Worm (Caenorhabditis elegans) whole organism, L1 larva: ENCODE data around the gene C18A11.3.
A peak's percentile ranks its signal among the peaks of the same experiment; 100 is the strongest.

Experiments used
- Y116A8C.19 ChIP-seq: sonication (generic microtip); optimal IDR thresholded peaks from 2 replicates; lab custom pipeline; 2016; ENCODE audit warnings: missing compliant biosample characterization, missing genetic modification characterization, borderline replicate concordance
- aly-2 ChIP-seq: fragments of 150-350 bp; optimal IDR thresholded peaks from 2 replicates; lab custom pipeline; 2014; ENCODE audit warnings: missing biosample characterization, missing genetic modification characterization
- ama-1 ChIP-seq: fragments of 150-350 bp; optimal IDR thresholded peaks from 2 replicates; lab custom pipeline; 2014
- blmp-1 ChIP-seq: fragments of 150-350 bp; optimal IDR thresholded peaks from 2 replicates; lab custom pipeline; 2014; ENCODE audit warnings: missing biosample characterization, missing genetic modification characterization
- ceh-88 ChIP-seq: fragments of 200-800 bp; sonication (Bioruptor generic); IDR thresholded peaks from 2 replicates; pipeline ENCODE4 v1.3.6; 2022; ENCODE audit warnings: missing genetic modification characterization, missing compliant biosample characterization
- ceh-90 ChIP-seq: sonication (generic microtip); optimal IDR thresholded peaks from 2 replicates; lab custom pipeline; 2016; ENCODE audit warnings: missing genetic modification characterization, missing compliant biosample characterization
- ces-1 ChIP-seq: fragments of 150-350 bp; optimal IDR thresholded peaks from 2 replicates; lab custom pipeline; 2014; ENCODE audit warnings: missing biosample characterization, missing genetic modification reagents, missing genetic modification characterization
- dpl-1 ChIP-seq, 3 experiments: fragments of 150-350 bp in 2 of 3; sonication (generic microtip) in 1 of 3; optimal IDR thresholded peaks; 2 replicates each; lab custom pipeline; 2014 to 2017; ENCODE audit warnings: missing biosample characterization in 3 of 3, missing genetic modification characterization in 3 of 3, missing genetic modification reagents in 3 of 3
- dsc-1 ChIP-seq: sonication (generic microtip); optimal IDR thresholded peaks from 2 replicates; lab custom pipeline; 2016; ENCODE audit warnings: mild to moderate bottlenecking, missing genetic modification characterization, missing compliant biosample characterization
- efl-3 ChIP-seq: fragments of 200-800 bp; sonication (Bioruptor generic); optimal IDR thresholded peaks from 2 replicates; lab custom pipeline; 2018; ENCODE audit warnings: mild to moderate bottlenecking, missing genetic modification characterization, missing compliant biosample characterization
- egl-27 ChIP-seq, 2 experiments: fragments of 150-350 bp in 1 of 2; sonication (generic microtip); optimal IDR thresholded peaks; 3 replicates each; lab custom pipeline; 2017 to 2018; ENCODE audit warnings: missing biosample characterization in 2 of 2, missing genetic modification characterization in 2 of 2, missing genetic modification reagents in 2 of 2
- elt-2 ChIP-seq: sonication (generic microtip); optimal IDR thresholded peaks from 2 replicates; lab custom pipeline; 2016; ENCODE audit warnings: missing genetic modification characterization, mild to moderate bottlenecking, inconsistent platforms, missing compliant biosample characterization, missing genetic modification reagents
- elt-3 ChIP-seq, 6 experiments: fragments of 150-350 bp in 1 of 6; sonication (generic microtip); optimal IDR thresholded peaks; 2 replicates each; lab custom pipeline; 2017 to 2018; ENCODE audit warnings: missing biosample characterization in 6 of 6, missing genetic modification characterization in 6 of 6, inconsistent platforms in 1 of 6
- ets-5 ChIP-seq: fragments of 200-800 bp; sonication (Bioruptor generic); IDR thresholded peaks from 2 replicates; pipeline ENCODE4 v1.3.6; 2022; ENCODE audit warnings: missing genetic modification characterization, missing compliant biosample characterization
- fkh-10 ChIP-seq: sonication (generic microtip); optimal IDR thresholded peaks from 2 replicates; lab custom pipeline; 2017; ENCODE audit warnings: missing biosample characterization, missing genetic modification reagents, missing genetic modification characterization
- fkh-8 ChIP-seq: sonication (generic microtip); optimal IDR thresholded peaks from 2 replicates; lab custom pipeline; 2016; ENCODE audit warnings: mild to moderate bottlenecking, missing genetic modification characterization, missing compliant biosample characterization
- fos-1 ChIP-seq: fragments of 150-350 bp; optimal IDR thresholded peaks from 2 replicates; lab custom pipeline; 2014; ENCODE audit warnings: missing biosample characterization, missing genetic modification characterization
- hlh-17 ChIP-seq: fragments of 200-800 bp; sonication (Bioruptor generic); optimal IDR thresholded peaks from 2 replicates; lab custom pipeline; 2018; ENCODE audit warnings: missing genetic modification characterization, mild to moderate bottlenecking, missing compliant biosample characterization, moderate library complexity, borderline replicate concordance
- hpl-2 ChIP-seq: fragments of 150-350 bp; optimal IDR thresholded peaks from 2 replicates; lab custom pipeline; 2014; ENCODE audit warnings: missing biosample characterization, missing genetic modification reagents, missing genetic modification characterization
- irx-1 ChIP-seq: sonication (generic microtip); optimal IDR thresholded peaks from 2 replicates; lab custom pipeline; 2016; ENCODE audit warnings: missing genetic modification characterization, missing compliant biosample characterization
- isw-1 ChIP-seq: fragments of 200-800 bp; sonication (Bioruptor generic); IDR thresholded peaks from 2 replicates; pipeline ENCODE4 v1.3.6; 2022; ENCODE audit warnings: missing genetic modification characterization, missing compliant biosample characterization
- jun-1 ChIP-seq: fragments of 150-350 bp; optimal IDR thresholded peaks from 2 replicates; lab custom pipeline; 2014; ENCODE audit warnings: missing biosample characterization, missing genetic modification reagents, missing genetic modification characterization
- lin-14 ChIP-seq: fragments of 200-800 bp; sonication (Bioruptor generic); optimal IDR thresholded peaks from 2 replicates; lab custom pipeline; 2018; ENCODE audit warnings: mild to moderate bottlenecking, missing genetic modification characterization, moderate library complexity, missing compliant biosample characterization
- lin-35 ChIP-seq, 2 experiments: fragments of 150-350 bp; optimal IDR thresholded peaks; 2 replicates each; lab custom pipeline; 2014; ENCODE audit warnings: missing biosample characterization in 2 of 2, missing genetic modification characterization in 2 of 2, missing genetic modification reagents in 2 of 2
- lin-39 ChIP-seq: fragments of 150-350 bp; optimal IDR thresholded peaks from 2 replicates; lab custom pipeline; 2014; ENCODE audit warnings: missing biosample characterization, missing genetic modification reagents, missing genetic modification characterization
- lsy-2 ChIP-seq, 2 experiments: fragments of 150-350 bp; optimal IDR thresholded peaks; 2 replicates each; lab custom pipeline; 2014; ENCODE audit warnings: missing biosample characterization in 2 of 2, missing genetic modification characterization in 2 of 2
- mep-1 ChIP-seq: fragments of 150-350 bp; optimal IDR thresholded peaks from 2 replicates; lab custom pipeline; 2014; ENCODE audit warnings: missing biosample characterization, missing genetic modification characterization
- nhr-12 ChIP-seq: sonication (generic microtip); optimal IDR thresholded peaks from 2 replicates; lab custom pipeline; 2017; ENCODE audit warnings: missing biosample characterization, missing genetic modification characterization
- nhr-20 ChIP-seq: sonication (generic microtip); optimal IDR thresholded peaks from 2 replicates; lab custom pipeline; 2016; ENCODE audit warnings: mild to moderate bottlenecking, missing genetic modification characterization, missing compliant biosample characterization
- nhr-237 ChIP-seq: fragments of 150-350 bp; optimal IDR thresholded peaks from 2 replicates; lab custom pipeline; 2014; ENCODE audit warnings: missing biosample characterization, missing genetic modification characterization
- nhr-28 ChIP-seq: fragments of 150-350 bp; optimal IDR thresholded peaks from 2 replicates; lab custom pipeline; 2014; ENCODE audit warnings: missing biosample characterization, missing genetic modification characterization
- nhr-47 ChIP-seq: sonication (generic microtip); optimal IDR thresholded peaks from 2 replicates; lab custom pipeline; 2016; ENCODE audit warnings: mild to moderate bottlenecking, missing genetic modification characterization, moderate library complexity, missing compliant biosample characterization
- nhr-71 ChIP-seq: sonication (generic microtip); optimal IDR thresholded peaks from 2 replicates; lab custom pipeline; 2016; ENCODE audit warnings: mild to moderate bottlenecking, missing genetic modification characterization, moderate library complexity, missing compliant biosample characterization
- nhr-76 ChIP-seq: sonication (generic microtip); optimal IDR thresholded peaks from 2 replicates; lab custom pipeline; 2017; ENCODE audit warnings: missing biosample characterization, missing genetic modification characterization
- nhr-77 ChIP-seq: fragments of 150-350 bp; optimal IDR thresholded peaks from 2 replicates; lab custom pipeline; 2014; ENCODE audit warnings: missing biosample characterization, missing genetic modification characterization
- nhr-84 ChIP-seq: sonication (generic microtip); optimal IDR thresholded peaks from 2 replicates; lab custom pipeline; 2017; ENCODE audit warnings: missing biosample characterization, missing genetic modification characterization
- nhr-90 ChIP-seq: sonication (generic microtip); optimal IDR thresholded peaks from 2 replicates; lab custom pipeline; 2016; ENCODE audit warnings: mild to moderate bottlenecking, missing genetic modification characterization, missing compliant biosample characterization; ENCODE audit not compliant: poor library complexity
- pag-3 ChIP-seq: sonication (generic microtip); optimal IDR thresholded peaks from 2 replicates; lab custom pipeline; 2017; ENCODE audit warnings: missing genetic modification characterization, mild to moderate bottlenecking, missing compliant biosample characterization, antibody characterized with exemption, borderline replicate concordance; ENCODE audit not compliant: insufficient read depth
- skn-1 ChIP-seq: fragments of 150-350 bp; optimal IDR thresholded peaks from 2 replicates; lab custom pipeline; 2014; ENCODE audit warnings: missing biosample characterization, missing genetic modification characterization
- snu-23 ChIP-seq: sonication (generic microtip); optimal IDR thresholded peaks from 2 replicates; lab custom pipeline; 2016; ENCODE audit warnings: missing genetic modification characterization, missing compliant biosample characterization
- sox-4 ChIP-seq: sonication (generic microtip); optimal IDR thresholded peaks from 2 replicates; lab custom pipeline; 2016; ENCODE audit warnings: missing genetic modification characterization, missing compliant biosample characterization
- sptf-1 ChIP-seq: fragments of 150-350 bp; optimal IDR thresholded peaks from 2 replicates; lab custom pipeline; 2014; ENCODE audit warnings: missing biosample characterization, missing genetic modification characterization
- sup-37 ChIP-seq: fragments of 200-800 bp; sonication (Bioruptor generic); optimal IDR thresholded peaks from 2 replicates; lab custom pipeline; 2018; ENCODE audit warnings: mild to moderate bottlenecking, missing genetic modification characterization, missing compliant biosample characterization
- swsn-7 ChIP-seq: sonication (generic microtip); optimal IDR thresholded peaks from 2 replicates; lab custom pipeline; 2016; ENCODE audit warnings: missing genetic modification characterization, missing compliant biosample characterization
- vab-15 ChIP-seq: sonication (generic microtip); optimal IDR thresholded peaks from 2 replicates; lab custom pipeline; 2017; ENCODE audit warnings: missing genotype, mild to moderate bottlenecking, missing genetic modification characterization, missing compliant biosample characterization
- xbp-1 ChIP-seq: sonication (generic microtip); optimal IDR thresholded peaks from 2 replicates; lab custom pipeline; 2016; ENCODE audit warnings: missing genetic modification characterization, missing compliant biosample characterization
- zip-4 ChIP-seq: fragments of 200-800 bp; sonication (Bioruptor generic); optimal IDR thresholded peaks from 2 replicates; lab custom pipeline; 2018; ENCODE audit warnings: mild to moderate bottlenecking, missing genetic modification characterization, moderate library complexity, missing compliant biosample characterization
- ztf-11 ChIP-seq, 2 experiments: sonication (generic microtip); optimal IDR thresholded peaks; 2 replicates each; lab custom pipeline; 2016 to 2017; ENCODE audit warnings: missing genetic modification characterization in 2 of 2, missing biosample characterization in 1 of 2, missing compliant biosample characterization in 1 of 2
- ztf-4 ChIP-seq: fragments of 150-350 bp; optimal IDR thresholded peaks from 2 replicates; lab custom pipeline; 2014; ENCODE audit warnings: missing biosample characterization, missing genetic modification characterization

C18A11.3 gene

DNA sequence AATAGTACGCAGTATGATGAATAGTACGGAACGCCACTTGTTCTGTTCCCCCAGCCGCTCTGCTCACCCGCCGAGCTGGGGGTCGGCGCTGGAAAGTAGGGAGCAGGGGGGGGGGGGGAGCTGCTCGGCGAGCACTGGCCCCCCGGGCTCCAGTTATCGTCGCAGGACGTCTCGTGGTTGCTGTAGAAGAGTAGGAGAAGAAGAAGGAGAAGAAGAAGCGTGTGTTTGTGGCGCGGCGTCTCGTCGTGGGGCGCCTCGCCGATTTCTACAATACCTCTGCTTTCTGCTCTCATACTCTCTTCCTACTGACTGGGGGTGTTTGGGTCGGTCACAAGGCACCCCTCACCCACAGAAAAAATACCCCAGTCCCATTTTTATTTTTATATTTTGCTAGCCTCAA is 43.6 kb upstream of the C18A11.3 start (continued):
- TF ChIP-seq hlh-17 (GFP tag; lab: Kevin White, UChicago) (no peak), ets-5 (GFP tag; lab: Robert Waterston, UW) (no peak), ces-1 (GFP tag; lab: Kevin White, UChicago) (no peak), zip-4 (GFP tag; lab: Kevin White, UChicago) (no peak), pag-3 (tag; lab: Kevin White, UChicago) (no peak), fkh-10 (GFP tag; lab: Kevin White, UChicago) (no peak), vab-15 (tag; lab: Kevin White, UChicago) (no peak), swsn-7 (tag; lab: Kevin White, UChicago) (peak; percentile 0), lin-14 (GFP tag; lab: Kevin White, UChicago) (peak; percentile 86), ceh-88 (GFP tag; lab: Robert Waterston, UW) (peak; percentile 56), dpl-1 (GFP tag; optimal IDR thresholded peaks at IDR 0.05; lab: Kevin White, UChicago) (no peak), elt-3 (tag; optimal IDR thresholded peaks at IDR 0.05; lab: Kevin White, UChicago) (no peak), nhr-90 (tag; lab: Kevin White, UChicago) (no peak), nhr-47 (peak; percentile 16), fkh-8 (tag; lab: Kevin White, UChicago) (peak; percentile 46), egl-27 (tag; optimal IDR thresholded peaks at IDR 0.05; lab: Kevin White, UChicago) (no peak), snu-23 (GFP tag; lab: Kevin White, UChicago) (peak; percentile 27), lin-35 (GFP tag; optimal IDR thresholded peaks at IDR 0.05; lab: Kevin White, UChicago) (peak in 1 of 2 experiments; percentile 20), ztf-11 (tag; optimal IDR thresholded peaks at IDR 0.05; lab: Kevin White, UChicago) (no peak), blmp-1 (tag; lab: Kevin White, UChicago) (no peak), efl-3 (GFP tag; lab: Kevin White, UChicago) (no peak), nhr-84 (tag; lab: Kevin White, UChicago) (no peak), nhr-76 (tag; lab: Kevin White, UChicago) (no peak), jun-1 (tag; lab: Kevin White, UChicago) (no peak), nhr-28 (tag; lab: Kevin White, UChicago) (no peak), sox-4 (tag; lab: Kevin White, UChicago) (no peak), Y116A8C.19 (tag; lab: Kevin White, UChicago) (no peak), ceh-90 (tag; lab: Kevin White, UChicago) (no peak), skn-1 (peak; percentile 47), dsc-1 (tag; lab: Kevin White, UChicago) (peak; percentile 33), nhr-12 (tag; lab: Kevin White, UChicago) (no peak), isw-1 (GFP tag; lab: Robert Waterston, UW) (no peak), xbp-1 (tag; lab: Kevin White, UChicago) (no peak), aly-2 (no peak), nhr-71 (tag; lab: Kevin White, UChicago) (peak; percentile 62), lin-39 (tag; lab: Kevin White, UChicago) (no peak), sup-37 (peak; percentile 2), nhr-237 (tag; lab: Kevin White, UChicago) (no peak), nhr-77 (tag; lab: Kevin White, UChicago) (no peak), nhr-20 (tag; lab: Kevin White, UChicago) (peak; percentile 12), sptf-1 (tag; lab: Kevin White, UChicago) (no peak), ztf-4 (tag; lab: Kevin White, UChicago) (no peak), fos-1 (tag; lab: Kevin White, UChicago) (no peak), lsy-2 (tag; optimal IDR thresholded peaks at IDR 0.05; lab: Kevin White, UChicago) (peak in 1 of 2 experiments; percentile 45), ama-1 (lab: Kevin White, UChicago) (no peak), hpl-2 (GFP tag; lab: Kevin White, UChicago) (no peak), elt-2 (tag; lab: Kevin White, UChicago) (peak; percentile 5), irx-1 (tag; lab: Kevin White, UChicago) (no peak), mep-1 (tag; lab: Kevin White, UChicago) (no peak)
